Worm (Caenorhabditis elegans) whole organism, L3 larva: ENCODE data around the gene H04M03.3.
A peak's percentile ranks its signal among the peaks of the same experiment; 100 is the strongest.

Source experiments
- ZK546.5 ChIP-seq: sonication (generic microtip); optimal IDR thresholded peaks from 2 replicates; lab custom pipeline; 2017; ENCODE audit warnings: missing biosample characterization, missing genetic modification characterization
- aly-2 ChIP-seq: fragments of 150-350 bp; optimal IDR thresholded peaks from 2 replicates; lab custom pipeline; 2014; ENCODE audit warnings: missing biosample characterization, missing genetic modification characterization
- ama-1 ChIP-seq: fragments of 150-350 bp; optimal IDR thresholded peaks from 2 replicates; lab custom pipeline; 2018
- ceh-16 ChIP-seq: sonication (generic microtip); optimal IDR thresholded peaks from 2 replicates; lab custom pipeline; 2017; ENCODE audit warnings: missing biosample characterization, missing genetic modification characterization
- ceh-28 ChIP-seq: fragments of 150-350 bp; optimal IDR thresholded peaks from 2 replicates; lab custom pipeline; 2014; ENCODE audit warnings: missing biosample characterization, missing genetic modification reagents, missing genetic modification characterization
- daf-12 ChIP-seq: fragments of 150-350 bp; optimal IDR thresholded peaks from 2 replicates; lab custom pipeline; 2014; ENCODE audit warnings: missing biosample characterization, missing genetic modification reagents, missing genetic modification characterization
- elt-1 ChIP-seq: fragments of 150-350 bp; optimal IDR thresholded peaks from 2 replicates; lab custom pipeline; 2014; ENCODE audit warnings: missing biosample characterization, missing genetic modification characterization
- elt-2 ChIP-seq: sonication (generic microtip); optimal IDR thresholded peaks from 2 replicates; lab custom pipeline; 2016; ENCODE audit warnings: missing genetic modification reagents, mild to moderate bottlenecking, missing genetic modification characterization, missing compliant biosample characterization
- elt-3 ChIP-seq, 3 experiments: fragments of 150-350 bp in 1 of 3; sonication (generic microtip) in 2 of 3; optimal IDR thresholded peaks; 2 replicates in 2 of 3; 4 replicates in 1 of 3; lab custom pipeline; 2014 to 2017; ENCODE audit warnings: missing biosample characterization in 3 of 3, missing genetic modification characterization in 3 of 3
- eor-1 ChIP-seq, 2 experiments: fragments of 150-350 bp; optimal IDR thresholded peaks; 2 replicates each; lab custom pipeline; 2014 to 2018; ENCODE audit warnings: missing biosample characterization in 2 of 2, missing genetic modification characterization in 2 of 2
- fkh-2 ChIP-seq: fragments of 150-350 bp; optimal IDR thresholded peaks from 2 replicates; lab custom pipeline; 2014; ENCODE audit warnings: missing biosample characterization, missing genetic modification reagents, missing genetic modification characterization
- fos-1 ChIP-seq: fragments of 150-350 bp; optimal IDR thresholded peaks from 2 replicates; lab custom pipeline; 2014; ENCODE audit warnings: missing biosample characterization, missing genetic modification characterization
- hmg-11 ChIP-seq: sonication (generic microtip); optimal IDR thresholded peaks from 2 replicates; lab custom pipeline; 2016; ENCODE audit warnings: missing genetic modification characterization, missing compliant biosample characterization
- jun-1 ChIP-seq: fragments of 150-350 bp; optimal IDR thresholded peaks from 2 replicates; lab custom pipeline; 2014; ENCODE audit warnings: missing biosample characterization, missing genetic modification reagents, missing genetic modification characterization
- lin-15B ChIP-seq: fragments of 150-350 bp; optimal IDR thresholded peaks from 2 replicates; lab custom pipeline; 2014; ENCODE audit warnings: missing biosample characterization, missing genetic modification characterization
- lsy-12 ChIP-seq: sonication (generic microtip); optimal IDR thresholded peaks from 2 replicates; lab custom pipeline; 2016; ENCODE audit warnings: mild to moderate bottlenecking, missing genetic modification characterization, missing compliant biosample characterization
- mdl-1 ChIP-seq: fragments of 150-350 bp; optimal IDR thresholded peaks from 2 replicates; lab custom pipeline; 2014; ENCODE audit warnings: missing biosample characterization, missing genetic modification characterization
- nfya-1 ChIP-seq: sonication (generic microtip); optimal IDR thresholded peaks from 2 replicates; lab custom pipeline; 2017; ENCODE audit warnings: missing genetic modification characterization, mild to moderate bottlenecking, missing compliant biosample characterization, antibody characterized with exemption, moderate library complexity; ENCODE audit not compliant: insufficient read depth
- nhr-11 ChIP-seq: fragments of 150-350 bp; optimal IDR thresholded peaks from 2 replicates; lab custom pipeline; 2014; ENCODE audit warnings: missing biosample characterization, missing genetic modification characterization
- nhr-12 ChIP-seq: fragments of 150-350 bp; optimal IDR thresholded peaks from 2 replicates; lab custom pipeline; 2014; ENCODE audit warnings: missing biosample characterization, missing genetic modification characterization
- nhr-23 ChIP-seq: fragments of 150-350 bp; optimal IDR thresholded peaks from 2 replicates; lab custom pipeline; 2014; ENCODE audit warnings: missing biosample characterization, missing genetic modification reagents, missing genetic modification characterization
- nhr-25 ChIP-seq: sonication (generic microtip); optimal IDR thresholded peaks from 2 replicates; lab custom pipeline; 2017; ENCODE audit warnings: missing biosample characterization, missing genetic modification characterization
- nhr-43 ChIP-seq: sonication (generic microtip); optimal IDR thresholded peaks from 2 replicates; lab custom pipeline; 2016; ENCODE audit warnings: mild to moderate bottlenecking, missing genetic modification characterization, missing compliant biosample characterization; ENCODE audit not compliant: poor library complexity, severe bottlenecking
- nhr-67 ChIP-seq: fragments of 150-350 bp; optimal IDR thresholded peaks from 2 replicates; lab custom pipeline; 2014; ENCODE audit warnings: missing biosample characterization, missing genetic modification characterization
- nhr-76 ChIP-seq: fragments of 150-350 bp; sonication (generic microtip); optimal IDR thresholded peaks from 5 replicates; lab custom pipeline; 2014; ENCODE audit warnings: missing biosample characterization, missing genetic modification characterization
- pha-4 ChIP-seq: fragments of 150-350 bp; optimal IDR thresholded peaks from 2 replicates; lab custom pipeline; 2014; ENCODE audit warnings: missing biosample characterization, missing genetic modification reagents, missing genetic modification characterization
- skn-1 ChIP-seq: fragments of 150-350 bp; optimal IDR thresholded peaks from 2 replicates; lab custom pipeline; 2014; ENCODE audit warnings: missing biosample characterization, missing genetic modification characterization
- snpc-4 ChIP-seq: fragments of 150-350 bp; optimal IDR thresholded peaks from 2 replicates; lab custom pipeline; 2014; ENCODE audit warnings: missing biosample characterization, missing genetic modification characterization
- tbx-2 ChIP-seq: sonication (generic microtip); optimal IDR thresholded peaks from 2 replicates; lab custom pipeline; 2016; ENCODE audit warnings: mild to moderate bottlenecking, missing genetic modification characterization, missing compliant biosample characterization
- unc-39 ChIP-seq: sonication (generic microtip); optimal IDR thresholded peaks from 4 replicates; lab custom pipeline; 2017; ENCODE audit warnings: missing biosample characterization, missing genetic modification characterization
- zag-1 ChIP-seq: fragments of 150-350 bp; optimal IDR thresholded peaks from 2 replicates; lab custom pipeline; 2014; ENCODE audit warnings: missing biosample characterization, missing genetic modification characterization

H04M03.3 gene

ce11 chrIV:5891265-5891664, at the start of gene H04M03.3:
Gene H04M03.3, plus strand, starts transcription at chrIV:5891565.
- TF ChIP-seq zag-1 (tag; lab: Kevin White, UChicago) (no peak), lsy-12 (tag; lab: Kevin White, UChicago) (no peak), pha-4 (no peak), nhr-23 (no peak), daf-12 (tag; lab: Kevin White, UChicago) (no peak), nhr-25 (tag; lab: Kevin White, UChicago) (no peak), ama-1 (lab: Kevin White, UChicago) (no peak), elt-1 (no peak), mdl-1 (tag; lab: Kevin White, UChicago) (no peak), nhr-43 (tag; lab: Kevin White, UChicago) (no peak), nhr-11 (tag; lab: Kevin White, UChicago) (no peak), skn-1 (tag; lab: Kevin White, UChicago) (no peak), unc-39 (tag; lab: Kevin White, UChicago) (no peak), ZK546.5 (no peak), tbx-2 (tag; lab: Kevin White, UChicago) (no peak), nhr-67 (no peak)
- TF ChIP-seq, all 47 proteins: peak for 0

ce11 chrIV:5842905-5843304, 48.5 kb upstream of the H04M03.3 start:
- TF ChIP-seq nhr-25 (tag; lab: Kevin White, UChicago) (no peak), nfya-1 (tag; lab: Kevin White, UChicago) (peak; percentile 69)

ce11 chrIV:5846269-5846668, 45.1 kb upstream of the H04M03.3 start, which contains the start of gene sams-4:
Gene sams-4, minus strand, starts transcription at chrIV:5846369.
- TF ChIP-seq ceh-16 (tag; lab: Kevin White, UChicago) = no peak
- TF ChIP-seq, all 47 proteins: peak for 0

ce11 chrIV:5847986-5848707, 43.2 kb upstream of the H04M03.3 start, which contains the start of gene sams-3:
Gene sams-3, plus strand, starts transcription at chrIV:5848657.
- TF ChIP-seq aly-2 = no peak
- TF ChIP-seq lin-15B (tag; lab: Kevin White, UChicago) = no peak
- TF ChIP-seq lsy-12 (tag; lab: Kevin White, UChicago) = no peak
- TF ChIP-seq nhr-76 (tag; lab: Kevin White, UChicago) = no peak
- TF ChIP-seq daf-12 (tag; lab: Kevin White, UChicago) = no peak
- peak; percentile 54 for TF ChIP-seq nfya-1 (tag; lab: Kevin White, UChicago)
- peak; percentile 5 for TF ChIP-seq pha-4
- peak; percentile 3 for TF ChIP-seq elt-2
- TF ChIP-seq nhr-12 (tag; lab: Kevin White, UChicago) = no peak
- TF ChIP-seq hmg-11 = peak; percentile 83
- TF ChIP-seq tbx-2 (tag; lab: Kevin White, UChicago) = peak; percentile 77
- TF ChIP-seq ceh-28 (tag; lab: Kevin White, UChicago) = no peak

- TF ChIP-seq elt-1 (no peak), fkh-2 (tag; lab: Kevin White, UChicago) (no peak), ceh-28 (tag; lab: Kevin White, UChicago) (no peak), lsy-12 (tag; lab: Kevin White, UChicago) (no peak), aly-2 (no peak), elt-3 (tag; optimal IDR thresholded peaks at IDR 0.05; lab: Kevin White, UChicago) (no peak), skn-1 (tag; lab: Kevin White, UChicago) (no peak), ama-1 (lab: Kevin White, UChicago) (no peak), snpc-4 (tag; lab: Kevin White, UChicago) (no peak), nhr-23 (no peak), unc-39 (tag; lab: Kevin White, UChicago) (no peak), fos-1 (tag; lab: Kevin White, UChicago) (no peak), tbx-2 (tag; lab: Kevin White, UChicago) (no peak), nhr-76 (tag; lab: Kevin White, UChicago) (no peak), jun-1 (tag; lab: Kevin White, UChicago) (no peak), elt-2 (no peak), eor-1 (tag; optimal IDR thresholded peaks at IDR 0.05; lab: Kevin White, UChicago) (no peak), zag-1 (tag; lab: Kevin White, UChicago) (no peak)
These were observed 40.5 kb upstream of the H04M03.3 start for ce11 chrIV:5850765-5851377.
